Fruit fly (Drosophila melanogaster) whole organism, embryonic: ENCODE results near the gene CG7272.

Experiments used
- Blimp-1 ChIP-seq: fragments of 200-800 bp; sonication (Bioruptor generic); optimal IDR thresholded peaks from 3 replicates; lab custom pipeline; 2018; ENCODE audit warnings: missing biosample characterization, missing genetic modification characterization, mild to moderate bottlenecking, moderate library complexity, missing genetic modification reagents
- CG1024 ChIP-seq: fragments of 200-800 bp; sonication (Bioruptor generic); IDR thresholded peaks from 2 replicates; pipeline ENCODE4 v1.3.6; 2022; ENCODE audit warnings: missing biosample characterization, missing genetic modification characterization
- CG10274 ChIP-seq: fragments of 200-800 bp; sonication (Bioruptor generic); optimal IDR thresholded peaks from 3 replicates; lab custom pipeline; 2017; ENCODE audit warnings: missing biosample characterization, mild to moderate bottlenecking, missing genetic modification characterization
- CG10321 ChIP-seq: fragments of 200-800 bp; sonication (Bioruptor generic); IDR thresholded peaks from 2 replicates; pipeline ENCODE4 v1.3.6; 2022; ENCODE audit warnings: missing biosample characterization, missing genetic modification characterization
- CG11696 ChIP-seq: fragments of 200-800 bp; sonication (Bioruptor generic); IDR thresholded peaks from 2 replicates; pipeline ENCODE4 v1.3.6; 2022; ENCODE audit warnings: missing biosample characterization, missing genetic modification characterization
- CG12071 ChIP-seq: fragments of 200-800 bp; sonication (Bioruptor generic); optimal IDR thresholded peaks from 3 replicates; lab custom pipeline; 2018; ENCODE audit warnings: missing biosample characterization, mild to moderate bottlenecking, missing genetic modification characterization
- CG13624 ChIP-seq: fragments of 200-800 bp; sonication (Bioruptor generic); optimal IDR thresholded peaks from 2 replicates; lab custom pipeline; 2016; ENCODE audit warnings: missing biosample characterization, missing genetic modification characterization
- CG14710 ChIP-seq: fragments of 200-800 bp; sonication (Bioruptor generic); optimal IDR thresholded peaks from 3 replicates; lab custom pipeline; 2019; ENCODE audit warnings: missing biosample characterization, mild to moderate bottlenecking, missing genetic modification characterization, moderate library complexity
- CG15479 ChIP-seq: fragments of 200-800 bp; sonication (Bioruptor generic); optimal IDR thresholded peaks from 3 replicates; lab custom pipeline; 2019; ENCODE audit warnings: missing biosample characterization, mild to moderate bottlenecking, missing genetic modification characterization, moderate library complexity
- CG1603 ChIP-seq: fragments of 200-800 bp; sonication (Bioruptor generic); optimal IDR thresholded peaks from 2 replicates; lab custom pipeline; 2019; ENCODE audit warnings: missing biosample characterization, mild to moderate bottlenecking, missing genetic modification characterization, moderate library complexity
- CG2889 ChIP-seq: fragments of 200-800 bp; sonication (Bioruptor generic); IDR thresholded peaks from 3 replicates; pipeline ENCODE4 v1.3.6; 2022; ENCODE audit warnings: missing biosample characterization, missing genetic modification characterization
- CG31365 ChIP-seq: fragments of 200-800 bp; sonication (Bioruptor generic); optimal IDR thresholded peaks from 2 replicates; lab custom pipeline; 2018; ENCODE audit warnings: missing biosample characterization, mild to moderate bottlenecking, missing genetic modification characterization
- CG32532 ChIP-seq: fragments of 200-800 bp; sonication (Bioruptor generic); IDR thresholded peaks from 2 replicates; pipeline ENCODE4 v1.3.6; 2022; ENCODE audit warnings: missing biosample characterization, missing genetic modification characterization
- CG4404 ChIP-seq: fragments of 200-800 bp; sonication (Bioruptor generic); IDR thresholded peaks from 2 replicates; pipeline ENCODE4 v1.3.6; 2022; ENCODE audit warnings: missing biosample characterization, missing genetic modification characterization
- CG4730 ChIP-seq: fragments of 200-800 bp; sonication (Bioruptor generic); IDR thresholded peaks from 2 replicates; pipeline ENCODE4 v1.3.6; 2022; ENCODE audit warnings: missing biosample characterization, missing genetic modification characterization
- CG5245 ChIP-seq: fragments of 200-800 bp; sonication (Bioruptor generic); optimal IDR thresholded peaks from 3 replicates; lab custom pipeline; 2016; ENCODE audit warnings: missing biosample characterization, missing genetic modification characterization
- CG7839 ChIP-seq: fragments of 200-800 bp; sonication (Bioruptor generic); optimal IDR thresholded peaks from 3 replicates; lab custom pipeline; 2018; ENCODE audit warnings: missing biosample characterization, mild to moderate bottlenecking, missing genetic modification characterization, moderate library complexity
- CG8388 ChIP-seq: fragments of 200-800 bp; sonication (Bioruptor generic); optimal IDR thresholded peaks from 2 replicates; lab custom pipeline; 2019; ENCODE audit warnings: missing biosample characterization, mild to moderate bottlenecking, missing genetic modification characterization, moderate library complexity
- CG9215 ChIP-seq: fragments of 200-800 bp; sonication (Bioruptor generic); IDR thresholded peaks from 2 replicates; pipeline ENCODE4 v1.3.6; 2022; ENCODE audit warnings: missing biosample characterization, missing genetic modification characterization
- Eip74EF ChIP-seq, 2 experiments: fragments of 200-800 bp in 1 of 2; fragments of >200 bp in 1 of 2; sonication (Bioruptor generic) in 1 of 2; optimal IDR thresholded peaks; 2 replicates each; lab custom pipeline; 2017 to 2019; ENCODE audit warnings: missing biosample characterization in 2 of 2, missing genetic modification characterization in 2 of 2, mild to moderate bottlenecking in 1 of 2, moderate library complexity in 1 of 2
- Gug ChIP-seq: fragments of 200-800 bp; sonication (Bioruptor generic); IDR thresholded peaks from 4 replicates; pipeline ENCODE4 v1.3.6; 2022; ENCODE audit warnings: missing biosample characterization, missing genetic modification characterization
- HLH4C ChIP-seq: fragments of 200-800 bp; sonication (Bioruptor generic); IDR thresholded peaks from 3 replicates; pipeline ENCODE4 v1.3.6; 2022; ENCODE audit warnings: missing biosample characterization, missing genetic modification characterization; ENCODE audit not compliant: partially characterized antibody
- HLH54F ChIP-seq: fragments of 200-800 bp; sonication (Bioruptor generic); optimal IDR thresholded peaks from 3 replicates; lab custom pipeline; 2016; ENCODE audit warnings: missing biosample characterization, missing genetic modification characterization
- Myb ChIP-seq: fragments of 200-800 bp; sonication (Bioruptor generic); optimal IDR thresholded peaks from 2 replicates; lab custom pipeline; 2016; ENCODE audit warnings: missing biosample characterization, missing genetic modification characterization
- NK7.1 ChIP-seq: fragments of 200-800 bp; sonication (Bioruptor generic); optimal IDR thresholded peaks from 3 replicates; lab custom pipeline; 2016; ENCODE audit warnings: missing biosample characterization, missing genetic modification characterization
- Optix ChIP-seq: fragments of 200-800 bp; sonication (Bioruptor generic); IDR thresholded peaks from 3 replicates; pipeline ENCODE4 v1.3.6; 2022; ENCODE audit warnings: missing biosample characterization, missing genetic modification characterization
- Ssrp ChIP-seq: fragments of 200-800 bp; sonication (Bioruptor generic); optimal IDR thresholded peaks from 2 replicates; lab custom pipeline; 2018; ENCODE audit warnings: missing biosample characterization, mild to moderate bottlenecking, missing genetic modification characterization, moderate library complexity
- ac ChIP-seq: fragments of 200-800 bp; sonication (Bioruptor generic); optimal IDR thresholded peaks from 3 replicates; lab custom pipeline; 2017; ENCODE audit warnings: missing biosample characterization, mild to moderate bottlenecking, missing genetic modification characterization
- al ChIP-seq: fragments of 200-800 bp; sonication (Bioruptor generic); IDR thresholded peaks from 2 replicates; pipeline ENCODE4 v1.3.6; 2022; ENCODE audit warnings: missing biosample characterization, missing genetic modification characterization
- aop ChIP-seq: fragments of 200-800 bp; sonication (Bioruptor generic); IDR thresholded peaks from 2 replicates; pipeline ENCODE4 v1.3.6; 2022; ENCODE audit warnings: missing biosample characterization, missing genetic modification characterization
- ase ChIP-seq: fragments of 200-800 bp; sonication (Bioruptor generic); IDR thresholded peaks from 3 replicates; pipeline ENCODE4 v1.3.6; 2022; ENCODE audit warnings: missing biosample characterization, missing genetic modification characterization
- chif ChIP-seq, 2 experiments: fragments of 200-800 bp; sonication (Bioruptor generic); optimal IDR thresholded peaks; 3 replicates each; lab custom pipeline; 2016; ENCODE audit warnings: missing biosample characterization in 2 of 2, missing genetic modification characterization in 2 of 2
- dpn ChIP-seq, 2 experiments: fragments of 200-800 bp; sonication (Bioruptor generic); optimal IDR thresholded peaks; 3 replicates each; lab custom pipeline; 2016; ENCODE audit warnings: missing biosample characterization in 2 of 2, missing genetic modification characterization in 2 of 2
- en ChIP-seq: fragments of 200-800 bp; sonication (Bioruptor generic); optimal IDR thresholded peaks from 2 replicates; lab custom pipeline; 2016; ENCODE audit warnings: missing biosample characterization, missing genetic modification characterization
- fd102C ChIP-seq: fragments of 200-800 bp; sonication (Bioruptor generic); optimal IDR thresholded peaks from 2 replicates; lab custom pipeline; 2018; ENCODE audit warnings: missing biosample characterization, mild to moderate bottlenecking, missing genetic modification characterization, moderate library complexity
- fd64A ChIP-seq: fragments of 200-800 bp; sonication (Bioruptor generic); optimal IDR thresholded peaks from 3 replicates; lab custom pipeline; 2018; ENCODE audit warnings: missing biosample characterization, mild to moderate bottlenecking, missing genetic modification characterization
- gsb-n ChIP-seq: fragments of 200-800 bp; sonication (Bioruptor generic); optimal IDR thresholded peaks from 3 replicates; lab custom pipeline; 2018; ENCODE audit warnings: missing biosample characterization, mild to moderate bottlenecking, missing genetic modification characterization
- her ChIP-seq: fragments of 200-800 bp; sonication (Bioruptor generic); optimal IDR thresholded peaks from 2 replicates; lab custom pipeline; 2016; ENCODE audit warnings: missing biosample characterization, missing genetic modification characterization
- klu ChIP-seq: fragments of 200-800 bp; sonication (Bioruptor generic); IDR thresholded peaks from 2 replicates; pipeline ENCODE4 v1.3.6; 2022; ENCODE audit warnings: missing biosample characterization, missing genetic modification characterization
- kni ChIP-seq: fragments of 200-800 bp; sonication (Bioruptor generic); optimal IDR thresholded peaks from 3 replicates; lab custom pipeline; 2017; ENCODE audit warnings: mild to moderate bottlenecking, missing biosample characterization, missing genetic modification reagents, missing genetic modification characterization
- p53 ChIP-seq: fragments of 200-800 bp; sonication (Bioruptor generic); optimal IDR thresholded peaks from 2 replicates; lab custom pipeline; 2016; ENCODE audit warnings: missing biosample characterization, missing genetic modification characterization
- ranshi ChIP-seq: fragments of 200-800 bp; sonication (Bioruptor generic); IDR thresholded peaks from 2 replicates; pipeline ENCODE4 v1.3.6; 2022; ENCODE audit warnings: missing biosample characterization, missing genetic modification characterization
- repo ChIP-seq: fragments of 200-800 bp; sonication (Bioruptor generic); optimal IDR thresholded peaks from 2 replicates; lab custom pipeline; 2016; ENCODE audit warnings: missing biosample characterization, missing genetic modification characterization
- shn ChIP-seq: fragments of 200-800 bp; sonication (Bioruptor generic); optimal IDR thresholded peaks from 3 replicates; lab custom pipeline; 2016; ENCODE audit warnings: missing biosample characterization, missing genetic modification characterization
- sug ChIP-seq: fragments of 200-800 bp; optimal IDR thresholded peaks from 2 replicates; lab custom pipeline; 2019; ENCODE audit warnings: missing biosample characterization, mild to moderate bottlenecking, missing genetic modification characterization, moderate library complexity
- tll ChIP-seq, 2 experiments: fragments of 200-800 bp in 1 of 2; fragments of >200 bp in 1 of 2; sonication (Bioruptor generic) in 1 of 2; optimal IDR thresholded peaks; 2 replicates each; lab custom pipeline; 2017 to 2019; ENCODE audit warnings: missing biosample characterization in 2 of 2, missing genetic modification characterization in 2 of 2, mild to moderate bottlenecking in 1 of 2, moderate library complexity in 1 of 2
- trh ChIP-seq: fragments of 200-800 bp; sonication (Bioruptor generic); optimal IDR thresholded peaks from 2 replicates; lab custom pipeline; 2016; ENCODE audit warnings: missing biosample characterization, missing genetic modification characterization
- vfl ChIP-seq: fragments of 200-800 bp; sonication (Bioruptor generic); optimal IDR thresholded peaks from 2 replicates; lab custom pipeline; 2016; ENCODE audit warnings: missing biosample characterization, missing genetic modification characterization
- yki ChIP-seq: fragments of >200 bp; optimal IDR thresholded peaks from 3 replicates; lab custom pipeline; 2018
- zfh2 ChIP-seq: fragments of 200-800 bp; sonication (Bioruptor generic); optimal IDR thresholded peaks from 2 replicates; lab custom pipeline; 2016; ENCODE audit warnings: missing biosample characterization, missing genetic modification characterization

CG7272 gene

dm6 chr3L:15532368-15533030 is 31.8 kb downstream of the CG7272 start (continued):
- TF ChIP-seq chif (GFP tag; optimal IDR thresholded peaks at IDR 0.05; lab: Kevin White, UChicago) = peak in 1 of 2 experiments; percentile 33
- no peak for TF ChIP-seq HLH54F (GFP tag; lab: Kevin White, UChicago)
- no peak for TF ChIP-seq en (GFP tag; lab: Kevin White, UChicago)
- TF ChIP-seq CG1603 = no peak
- no peak for TF ChIP-seq CG12071 (GFP tag; lab: Kevin White, UChicago)
- TF ChIP-seq ranshi (GFP tag; lab: Robert Waterston, UW) = peak; percentile 68
- TF ChIP-seq zfh2 (GFP tag; lab: Kevin White, UChicago) = peak; percentile 22
- no peak for TF ChIP-seq tll (GFP tag; optimal IDR thresholded peaks at IDR 0.05; lab: Kevin White, UChicago)
- TF ChIP-seq Optix (GFP tag; lab: Robert Waterston, UW) = no peak
- no peak for TF ChIP-seq p53 (GFP tag; lab: Kevin White, UChicago)
- no peak for TF ChIP-seq repo
- TF ChIP-seq CG4730 (GFP tag; lab: Robert Waterston, UW) = 0 out of 2 replicates have a peak, but pooled peaks have one; percentile 31
- TF ChIP-seq CG11696 = no peak
- no peak for TF ChIP-seq ac (GFP tag; lab: Kevin White, UChicago)
- TF ChIP-seq CG5245 (GFP tag; lab: Kevin White, UChicago) = no peak
- TF ChIP-seq CG7839 = peak; percentile 38
- TF ChIP-seq trh (GFP tag; lab: Kevin White, UChicago) = no peak
- peak; percentile 74 for TF ChIP-seq CG14710 (tag; lab: Kevin White, UChicago)
- TF ChIP-seq al (GFP tag; lab: Robert Waterston, UW) = peak; percentile 35; the same call in 1 of the 2 replicates
- TF ChIP-seq CG32532 (GFP tag; lab: Robert Waterston, UW) = peak; percentile 58
- no peak for TF ChIP-seq shn (GFP tag; lab: Kevin White, UChicago)
- peak; percentile 27 for TF ChIP-seq kni (GFP tag; lab: Kevin White, UChicago)
- peak; percentile 27; the same call in 1 of the 2 replicates for TF ChIP-seq klu
- no peak for TF ChIP-seq HLH4C
- TF ChIP-seq CG10321 (GFP tag; lab: Robert Waterston, UW) = no peak
- no peak for TF ChIP-seq dpn (GFP tag; optimal IDR thresholded peaks at IDR 0.05; lab: Kevin White, UChicago)
- peak; percentile 29; the same call in 1 of the 2 replicates for TF ChIP-seq CG1024 (GFP tag; lab: Robert Waterston, UW)
- peak; percentile 14 for TF ChIP-seq Myb (GFP tag; lab: Kevin White, UChicago)
- peak; percentile 24; the same call in 1 of the 2 replicates for TF ChIP-seq CG4404 (GFP tag; lab: Robert Waterston, UW)
- TF ChIP-seq her (GFP tag; lab: Kevin White, UChicago) = no peak
- no peak for TF ChIP-seq fd102C
- TF ChIP-seq yki (lab: Kevin White, UChicago) = no peak
- no peak for TF ChIP-seq fd64A (GFP tag; lab: Kevin White, UChicago)
- peak; percentile 73 for TF ChIP-seq gsb-n
- TF ChIP-seq ase (GFP tag; lab: Robert Waterston, UW) = 0 out of 3 replicates have a peak, but pooled peaks have one; percentile 26
- TF ChIP-seq Ssrp (tag; lab: Kevin White, UChicago) = no peak
- TF ChIP-seq CG13624 (GFP tag; lab: Kevin White, UChicago) = no peak
- TF ChIP-seq CG2889 (GFP tag; lab: Robert Waterston, UW) = no peak
- no peak for TF ChIP-seq CG15479
- TF ChIP-seq Blimp-1 (GFP tag; lab: Kevin White, UChicago) = peak; percentile 34
- TF ChIP-seq CG10274 (GFP tag; lab: Kevin White, UChicago) = peak; percentile 6
- TF ChIP-seq aop (GFP tag; lab: Robert Waterston, UW) = no peak
- peak; percentile 14 for TF ChIP-seq sug (tag; lab: Kevin White, UChicago)
- no peak for TF ChIP-seq CG9215 (GFP tag; lab: Robert Waterston, UW)
- TF ChIP-seq CG8388 (GFP tag; lab: Kevin White, UChicago) = no peak
- no peak for TF ChIP-seq Eip74EF (GFP tag; optimal IDR thresholded peaks at IDR 0.05; lab: Kevin White, UChicago)
- no peak for TF ChIP-seq CG31365 (tag; lab: Kevin White, UChicago)
- TF ChIP-seq vfl = no peak
- no peak for TF ChIP-seq NK7.1
- peak; percentile 21; the same call in 1 of the 4 replicates for TF ChIP-seq Gug (GFP tag; lab: Robert Waterston, UW)
